Fruit fly (Drosophila melanogaster) S2 (cell line): ENCODE measurements around the gene Akap200.

Experiments
- CG8478 ChIP-seq: fragments of >200 bp; optimal IDR thresholded peaks from 2 replicates; lab custom pipeline; 2018
- CTCF ChIP-seq, 2 experiments: fragments of >200 bp; optimal IDR thresholded peaks; 2 replicates each; lab custom pipeline; 2018

DNA sequence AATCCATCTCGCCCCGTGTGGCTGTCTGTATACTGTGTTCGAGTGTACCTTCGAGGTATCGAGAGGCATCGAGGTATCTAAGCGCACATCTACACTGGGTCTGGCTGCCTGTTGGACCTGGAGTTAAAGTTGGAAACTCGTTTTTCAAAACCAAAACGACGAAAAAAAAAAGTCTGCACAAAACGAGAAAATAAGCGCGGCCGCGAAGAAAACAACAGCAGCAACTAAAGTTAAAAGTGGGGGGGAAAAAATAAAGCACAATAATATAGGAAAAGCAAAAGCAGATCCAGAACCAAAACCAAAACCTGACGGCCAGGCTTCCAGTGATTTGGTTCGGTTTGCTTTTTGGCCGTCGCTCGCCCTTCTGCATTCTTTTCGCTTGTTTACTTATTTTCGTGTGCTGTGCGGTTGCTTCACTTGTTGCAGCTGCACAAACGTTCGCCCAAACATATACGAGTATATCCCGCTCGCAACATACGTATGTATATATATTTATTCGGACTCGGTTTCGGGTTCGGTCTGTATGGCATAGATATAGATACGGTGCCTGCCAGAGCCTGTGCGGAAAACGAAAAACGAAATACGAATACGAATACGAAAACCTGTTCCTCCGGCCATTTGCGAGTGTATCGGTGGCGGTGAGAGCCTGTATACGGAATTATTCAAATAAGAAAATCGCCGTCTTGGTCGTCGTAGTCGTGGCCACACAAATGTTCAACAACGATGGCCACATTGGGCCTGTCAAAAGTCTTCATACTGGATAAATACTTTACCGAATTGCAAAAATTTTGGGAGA is 63.6 kb downstream of the Akap200 start:
- TF ChIP-seq CG8478 (lab: Kevin White, UChicago) (no peak), CTCF (optimal IDR thresholded peaks at IDR 0.05; lab: Kevin White, UChicago) (no peak)
